In genomic region chr2L:19439598-19440230, dm6 we compare ENCODE assay signal across 1 fruit fly cellular context.
TF ChIP-seq lines count a peak whose summit lies in the region.

No protein-coding gene starts in this region.

TF ChIP-seq in whole organism, embryonic, 481 proteins besides CTCF, POLR2A, EP300 and RAD21 (continued from another document and continues in another):
- TF ChIP-seq CG31224 (GFP tag; IDR thresholded peaks at IDR 0.05; lab: Robert Waterston, UW): peak; percentile 22; the same call in 1 of the 2 replicates
- peak; percentile 62 for TF ChIP-seq CG9817 (tag; optimal IDR thresholded peaks at IDR 0.05; lab: Kevin White, UChicago)
- peak; percentile 73 for TF ChIP-seq sisA (GFP tag; IDR thresholded peaks at IDR 0.05; lab: Robert Waterston, UW)
- TF ChIP-seq CG13624 (GFP tag; optimal IDR thresholded peaks at IDR 0.05; lab: Kevin White, UChicago): peak; percentile 80
- TF ChIP-seq kah (GFP tag; optimal IDR thresholded peaks at IDR 0.05; lab: Kevin White, UChicago): peak; percentile 34
- peak; percentile 27 for TF ChIP-seq MTF-1 (GFP tag; optimal IDR thresholded peaks at IDR 0.05; lab: Kevin White, UChicago; ENCODE audit: borderline replicate concordance)
- TF ChIP-seq CG7786 (GFP tag; optimal IDR thresholded peaks at IDR 0.05; lab: Kevin White, UChicago): peak; percentile 74
- TF ChIP-seq CG11093 (GFP tag; IDR thresholded peaks at IDR 0.05; lab: Robert Waterston, UW): peak; percentile 64; the same call in 2 of the 3 replicates
- peak; percentile 81 for TF ChIP-seq Meics (GFP tag; optimal IDR thresholded peaks at IDR 0.05; lab: Kevin White, UChicago)
- no peak for TF ChIP-seq CG15073 (GFP tag; optimal IDR thresholded peaks at IDR 0.05; lab: Kevin White, UChicago)
- TF ChIP-seq Opbp (GFP tag; IDR thresholded peaks at IDR 0.05; lab: Robert Waterston, UW; ENCODE audit: partially characterized antibody): no peak
- TF ChIP-seq CG15514 (GFP tag; optimal IDR thresholded peaks at IDR 0.05; lab: Kevin White, UChicago): peak; percentile 62
- TF ChIP-seq CG4424 (GFP tag; optimal IDR thresholded peaks at IDR 0.05; lab: Kevin White, UChicago): peak; percentile 55
- no peak for TF ChIP-seq Doc3 (GFP tag; IDR thresholded peaks at IDR 0.05; lab: Robert Waterston, UW; ENCODE audit: partially characterized antibody)
- no peak for TF ChIP-seq CG14860 (GFP tag; IDR thresholded peaks at IDR 0.05; lab: Robert Waterston, UW; ENCODE audit: partially characterized antibody)
- peak; percentile 31 for TF ChIP-seq psq (GFP tag; optimal IDR thresholded peaks at IDR 0.05; lab: Kevin White, UChicago)
- TF ChIP-seq CG4820 (GFP tag; optimal IDR thresholded peaks at IDR 0.05; lab: Kevin White, UChicago): peak; percentile 58
- no peak for TF ChIP-seq bigmax (GFP tag; optimal IDR thresholded peaks at IDR 0.05; lab: Kevin White, UChicago)
- TF ChIP-seq corto (GFP tag; optimal IDR thresholded peaks at IDR 0.05; lab: Kevin White, UChicago): no peak
- TF ChIP-seq insv (GFP tag; optimal IDR thresholded peaks at IDR 0.05; lab: Kevin White, UChicago): peak; percentile 22 to 45
- TF ChIP-seq CG2202 (tag; optimal IDR thresholded peaks at IDR 0.05; lab: Kevin White, UChicago): peak; percentile 15
- peak; percentile 84 for TF ChIP-seq MBD-R2 (GFP tag; IDR thresholded peaks at IDR 0.05; lab: Robert Waterston, UW)
- peak; percentile 87 for TF ChIP-seq lab (GFP tag; optimal IDR thresholded peaks at IDR 0.05; lab: Kevin White, UChicago)
- TF ChIP-seq CG7839 (tag; optimal IDR thresholded peaks at IDR 0.05; lab: Kevin White, UChicago): peak; percentile 83
- no peak for TF ChIP-seq CG13287 (GFP tag; IDR thresholded peaks at IDR 0.05; lab: Robert Waterston, UW; ENCODE audit: partially characterized antibody)
- peak; percentile 80 for TF ChIP-seq Xrp1 (GFP tag; IDR thresholded peaks at IDR 0.05; lab: Robert Waterston, UW)
- TF ChIP-seq ems (GFP tag; optimal IDR thresholded peaks at IDR 0.05; lab: Kevin White, UChicago): peak; percentile 49
- peak; percentile 93 for TF ChIP-seq oc (tag; optimal IDR thresholded peaks at IDR 0.05; lab: Kevin White, UChicago)
- peak; percentile 96 for TF ChIP-seq CG15269 (tag; optimal IDR thresholded peaks at IDR 0.05; lab: Kevin White, UChicago)
- TF ChIP-seq Hmr (GFP tag; optimal IDR thresholded peaks at IDR 0.05; lab: Kevin White, UChicago): peak; percentile 71
- peak; percentile 83 for TF ChIP-seq chn (GFP tag; optimal IDR thresholded peaks at IDR 0.05; lab: Kevin White, UChicago)
- TF ChIP-seq CG11456 (GFP tag; IDR thresholded peaks at IDR 0.05; lab: Robert Waterston, UW): peak; percentile 71; the same call in 1 of the 3 replicates
- no peak for TF ChIP-seq CkIIα-i1 (GFP tag; IDR thresholded peaks at IDR 0.05; lab: Robert Waterston, UW)
- TF ChIP-seq CG4617 (GFP tag; optimal IDR thresholded peaks at IDR 0.05; lab: Kevin White, UChicago; ENCODE audit: borderline replicate concordance): no peak
- TF ChIP-seq Adf1 (GFP tag; IDR thresholded peaks at IDR 0.05; lab: Robert Waterston, UW): peak; percentile 44; the same call in 1 of the 2 replicates
- no peak for TF ChIP-seq Hmx (GFP tag; optimal IDR thresholded peaks at IDR 0.05; lab: Kevin White, UChicago)
- peak; percentile 70 for TF ChIP-seq CG18262 (tag; optimal IDR thresholded peaks at IDR 0.05; lab: Kevin White, UChicago)
- peak; percentile 83 for TF ChIP-seq grau (tag; optimal IDR thresholded peaks at IDR 0.05; lab: Kevin White, UChicago)
- TF ChIP-seq CG8388 (GFP tag; optimal IDR thresholded peaks at IDR 0.05; lab: Kevin White, UChicago): peak; percentile 87
- TF ChIP-seq CG7745 (tag; optimal IDR thresholded peaks at IDR 0.05; lab: Kevin White, UChicago): no peak
- TF ChIP-seq CG4328 (GFP tag; optimal IDR thresholded peaks at IDR 0.05; lab: Kevin White, UChicago): peak; percentile 51
- TF ChIP-seq prd (optimal IDR thresholded peaks at IDR 0.05; lab: Kevin White, UChicago): no peak
- peak; percentile 72 for TF ChIP-seq prd (GFP tag; IDR thresholded peaks at IDR 0.05; lab: Robert Waterston, UW)
- peak; percentile 55 for TF ChIP-seq Dek (tag; optimal IDR thresholded peaks at IDR 0.05; lab: Kevin White, UChicago)
- peak; percentile 88 for TF ChIP-seq fd3F (GFP tag; optimal IDR thresholded peaks at IDR 0.05; lab: Kevin White, UChicago)
- peak; percentile 75 for TF ChIP-seq CG2712 (tag; optimal IDR thresholded peaks at IDR 0.05; lab: Kevin White, UChicago)
- peak; percentile 48 for TF ChIP-seq CG30431 (GFP tag; optimal IDR thresholded peaks at IDR 0.05; lab: Kevin White, UChicago)
- TF ChIP-seq ATbp (GFP tag; optimal IDR thresholded peaks at IDR 0.05; lab: Kevin White, UChicago): peak; percentile 76
- peak; percentile 24 for TF ChIP-seq CG12236 (GFP tag; optimal IDR thresholded peaks at IDR 0.05; lab: Kevin White, UChicago)
- TF ChIP-seq salm (tag; optimal IDR thresholded peaks at IDR 0.05; lab: Kevin White, UChicago): peak; percentile 68
- peak; percentile 86 for TF ChIP-seq pho (GFP tag; optimal IDR thresholded peaks at IDR 0.05; lab: Kevin White, UChicago)
- TF ChIP-seq CG3726 (GFP tag; IDR thresholded peaks at IDR 0.05; lab: Robert Waterston, UW): 0 out of 3 replicates have a peak, but pooled peaks have one; percentile 60
- peak; percentile 83 for TF ChIP-seq otp (GFP tag; IDR thresholded peaks at IDR 0.05; lab: Robert Waterston, UW)
- TF ChIP-seq CG12071 (GFP tag; optimal IDR thresholded peaks at IDR 0.05; lab: Kevin White, UChicago): peak; percentile 84
- peak; percentile 88 for TF ChIP-seq wor (GFP tag; IDR thresholded peaks at IDR 0.05; lab: Robert Waterston, UW)
- TF ChIP-seq CG6272 (GFP tag; IDR thresholded peaks at IDR 0.05; lab: Robert Waterston, UW): peak; percentile 44; the same call in 1 of the 2 replicates
- peak; percentile 75; the same call in 2 of the 3 replicates for TF ChIP-seq ase (GFP tag; IDR thresholded peaks at IDR 0.05; lab: Robert Waterston, UW)
- TF ChIP-seq CG6765 (GFP tag; optimal IDR thresholded peaks at IDR 0.05; lab: Kevin White, UChicago): no peak
- TF ChIP-seq abd-A (tag; optimal IDR thresholded peaks at IDR 0.05; lab: Kevin White, UChicago): no peak
- peak; percentile 49 for TF ChIP-seq p53 (GFP tag; optimal IDR thresholded peaks at IDR 0.05; lab: Kevin White, UChicago)
- no peak for TF ChIP-seq cas (GFP tag; IDR thresholded peaks at IDR 0.05; lab: Robert Waterston, UW)
- TF ChIP-seq CG1792 (GFP tag; optimal IDR thresholded peaks at IDR 0.05; lab: Kevin White, UChicago): peak; percentile 31
- TF ChIP-seq onecut (GFP tag; IDR thresholded peaks at IDR 0.05; lab: Robert Waterston, UW): peak; percentile 90
- no peak for TF ChIP-seq pzg (GFP tag; optimal IDR thresholded peaks at IDR 0.05; lab: Kevin White, UChicago)
- peak; percentile 47 for TF ChIP-seq CG8359 (GFP tag; optimal IDR thresholded peaks at IDR 0.05; lab: Kevin White, UChicago; ENCODE audit: borderline replicate concordance)
- TF ChIP-seq gfzf (GFP tag; optimal IDR thresholded peaks at IDR 0.05; lab: Kevin White, UChicago): no peak
- no peak for TF ChIP-seq CG34376 (GFP tag; optimal IDR thresholded peaks at IDR 0.05; lab: Kevin White, UChicago)
- TF ChIP-seq Ets97D (GFP tag; optimal IDR thresholded peaks at IDR 0.05; lab: Kevin White, UChicago): peak; percentile 8
- TF ChIP-seq peb (GFP tag; IDR thresholded peaks at IDR 0.05; lab: Robert Waterston, UW): peak; percentile 21; the same call in 1 of the 2 replicates
- no peak for TF ChIP-seq dan (GFP tag; IDR thresholded peaks at IDR 0.05; lab: Robert Waterston, UW)
- TF ChIP-seq gt (GFP tag; IDR thresholded peaks at IDR 0.05; lab: Robert Waterston, UW): peak; percentile 43; the same call in 1 of the 2 replicates
- peak; percentile 65 for TF ChIP-seq CG3281 (GFP tag; optimal IDR thresholded peaks at IDR 0.05; lab: Kevin White, UChicago)
- TF ChIP-seq TFAM (GFP tag; optimal IDR thresholded peaks at IDR 0.05; lab: Kevin White, UChicago): no peak
- TF ChIP-seq CG12942 (GFP tag; optimal IDR thresholded peaks at IDR 0.05; lab: Kevin White, UChicago): peak; percentile 59
- TF ChIP-seq ranshi (GFP tag; IDR thresholded peaks at IDR 0.05; lab: Robert Waterston, UW): peak; percentile 93
- TF ChIP-seq bab2 (GFP tag; optimal IDR thresholded peaks at IDR 0.05; lab: Kevin White, UChicago): peak; percentile 79
- TF ChIP-seq Asciz (GFP tag; optimal IDR thresholded peaks at IDR 0.05; lab: Kevin White, UChicago): peak; percentile 68
- peak; percentile 75 for TF ChIP-seq HHEX (GFP tag; optimal IDR thresholded peaks at IDR 0.05; lab: Kevin White, UChicago)
- peak; percentile 86 for TF ChIP-seq wdn (GFP tag; IDR thresholded peaks at IDR 0.05; lab: Robert Waterston, UW)
- TF ChIP-seq unc-4 (GFP tag; IDR thresholded peaks at IDR 0.05; lab: Robert Waterston, UW; ENCODE audit: partially characterized antibody): no peak
- TF ChIP-seq D19A (tag; optimal IDR thresholded peaks at IDR 0.05; lab: Kevin White, UChicago): peak; percentile 65
- peak; percentile 65 for TF ChIP-seq trem (tag; optimal IDR thresholded peaks at IDR 0.05; lab: Kevin White, UChicago)
- no peak for TF ChIP-seq fru (optimal IDR thresholded peaks at IDR 0.05; lab: Kevin White, UChicago)
- peak; percentile 58 for TF ChIP-seq luna (GFP tag; optimal IDR thresholded peaks at IDR 0.05; lab: Kevin White, UChicago)
- TF ChIP-seq CG32772 (GFP tag; IDR thresholded peaks at IDR 0.05; lab: Robert Waterston, UW): peak; percentile 62
- TF ChIP-seq ap (GFP tag; IDR thresholded peaks at IDR 0.05; lab: Robert Waterston, UW): 0 out of 2 replicates have a peak, but pooled peaks have one; percentile 49
- peak; percentile 70 for TF ChIP-seq CG32532 (GFP tag; IDR thresholded peaks at IDR 0.05; lab: Robert Waterston, UW)
- TF ChIP-seq fu2 (GFP tag; optimal IDR thresholded peaks at IDR 0.05; lab: Kevin White, UChicago): peak; percentile 13
- peak; percentile 89 for TF ChIP-seq CG8924 (tag; optimal IDR thresholded peaks at IDR 0.05; lab: Kevin White, UChicago)
- peak; percentile 92 for TF ChIP-seq CG1603 (tag; optimal IDR thresholded peaks at IDR 0.05; lab: Kevin White, UChicago)
- peak; percentile 90 for TF ChIP-seq CG3847 (GFP tag; IDR thresholded peaks at IDR 0.05; lab: Robert Waterston, UW)
- peak; percentile 23 for TF ChIP-seq D19B (GFP tag; optimal IDR thresholded peaks at IDR 0.05; lab: Kevin White, UChicago)
- TF ChIP-seq chif (GFP tag; optimal IDR thresholded peaks at IDR 0.05; lab: Kevin White, UChicago): peak; percentile 54 to 89
- TF ChIP-seq CG12299 (tag; optimal IDR thresholded peaks at IDR 0.05; lab: Kevin White, UChicago): peak; percentile 81
- TF ChIP-seq esg (GFP tag; conservative IDR thresholded peaks at IDR 0.05; lab: Robert Waterston, UW): peak; percentile 83
- no peak for TF ChIP-seq CG1832 (GFP tag; optimal IDR thresholded peaks at IDR 0.05; lab: Kevin White, UChicago)
- no peak for TF ChIP-seq D (optimal IDR thresholded peaks at IDR 0.05; lab: Kevin White, UChicago)
- peak; percentile 66 for TF ChIP-seq D (GFP tag; optimal IDR thresholded peaks at IDR 0.05; lab: Kevin White, UChicago)
- peak; percentile 53 for TF ChIP-seq tx (GFP tag; optimal IDR thresholded peaks at IDR 0.05; lab: Kevin White, UChicago)
- TF ChIP-seq CG3407 (GFP tag; optimal IDR thresholded peaks at IDR 0.05; lab: Kevin White, UChicago): peak; percentile 61
- peak; percentile 89 for TF ChIP-seq sd (tag; optimal IDR thresholded peaks at IDR 0.05; lab: Kevin White, UChicago)
- TF ChIP-seq hkb (optimal IDR thresholded peaks at IDR 0.05; lab: Kevin White, UChicago): no peak
- peak; percentile 97 for TF ChIP-seq hkb (GFP tag; IDR thresholded peaks at IDR 0.05; lab: Robert Waterston, UW)
- no peak for TF ChIP-seq Dref (GFP tag; IDR thresholded peaks at IDR 0.05; lab: Robert Waterston, UW)
- TF ChIP-seq CG18476 (GFP tag; optimal IDR thresholded peaks at IDR 0.05; lab: Kevin White, UChicago): peak; percentile 53
- TF ChIP-seq Stat92E (GFP tag; optimal IDR thresholded peaks at IDR 0.05; lab: Kevin White, UChicago): peak in 1 of 3 experiments; percentile 8
- peak; percentile 56 for TF ChIP-seq CG10147 (GFP tag; optimal IDR thresholded peaks at IDR 0.05; lab: Kevin White, UChicago)
- TF ChIP-seq CG14014 (GFP tag; IDR thresholded peaks at IDR 0.05; lab: Robert Waterston, UW): peak; percentile 75
- no peak for TF ChIP-seq pros (GFP tag; optimal IDR thresholded peaks at IDR 0.05; lab: Kevin White, UChicago)
- TF ChIP-seq Abd-B (GFP tag; optimal IDR thresholded peaks at IDR 0.05; lab: Kevin White, UChicago): peak; percentile 58
- TF ChIP-seq pita (GFP tag; optimal IDR thresholded peaks at IDR 0.05; lab: Kevin White, UChicago): no peak
- TF ChIP-seq CG6791 (GFP tag; IDR thresholded peaks at IDR 0.05; lab: Robert Waterston, UW; ENCODE audit: partially characterized antibody): no peak
- TF ChIP-seq CG3995 (GFP tag; optimal IDR thresholded peaks at IDR 0.05; lab: Kevin White, UChicago): peak; percentile 7
- peak; percentile 25 for TF ChIP-seq ac (GFP tag; optimal IDR thresholded peaks at IDR 0.05; lab: Kevin White, UChicago)
- peak; percentile 46 for TF ChIP-seq tio (GFP tag; optimal IDR thresholded peaks at IDR 0.05; lab: Kevin White, UChicago)
- no peak for TF ChIP-seq z (GFP tag; IDR thresholded peaks at IDR 0.05; lab: Robert Waterston, UW)
- TF ChIP-seq CG4282 (GFP tag; optimal IDR thresholded peaks at IDR 0.05; lab: Kevin White, UChicago): no peak
- no peak for TF ChIP-seq Kr (GFP tag; optimal IDR thresholded peaks at IDR 0.05; lab: Kevin White, UChicago)
- TF ChIP-seq CG17612 (GFP tag; IDR thresholded peaks at IDR 0.05; lab: Robert Waterston, UW): no peak
- no peak for TF ChIP-seq Spps (tag; optimal IDR thresholded peaks at IDR 0.05; lab: Kevin White, UChicago)
- TF ChIP-seq knrl (GFP tag; IDR thresholded peaks at IDR 0.05; lab: Robert Waterston, UW; ENCODE audit: partially characterized antibody): no peak
- TF ChIP-seq ro (GFP tag; IDR thresholded peaks at IDR 0.05; lab: Robert Waterston, UW): no peak
- TF ChIP-seq stwl (tag; optimal IDR thresholded peaks at IDR 0.05; lab: Kevin White, UChicago): no peak
- TF ChIP-seq pfk (GFP tag; optimal IDR thresholded peaks at IDR 0.05; lab: Kevin White, UChicago): no peak
- TF ChIP-seq ham (GFP tag; IDR thresholded peaks at IDR 0.05; lab: Robert Waterston, UW): no peak
- TF ChIP-seq CG33213 (GFP tag; optimal IDR thresholded peaks at IDR 0.05; lab: Kevin White, UChicago): peak; percentile 50
- no peak for TF ChIP-seq sc (optimal IDR thresholded peaks at IDR 0.05; lab: Kevin White, UChicago)
- peak; percentile 54 for TF ChIP-seq sc (GFP tag; optimal IDR thresholded peaks at IDR 0.05; lab: Kevin White, UChicago)
- TF ChIP-seq wek (GFP tag; optimal IDR thresholded peaks at IDR 0.05; lab: Kevin White, UChicago): peak; percentile 64
- peak; percentile 52 for TF ChIP-seq gsb (GFP tag; IDR thresholded peaks at IDR 0.05; lab: Robert Waterston, UW)
- peak; percentile 88 for TF ChIP-seq HLH54F (GFP tag; optimal IDR thresholded peaks at IDR 0.05; lab: Kevin White, UChicago)
